Fruit fly (Drosophila melanogaster): Measurements from ENCODE around the gene Pa1.

The Pa1 gene

dm6 chrX:11391364-11391915 is 32.4 kb downstream of the Pa1 start:
- TF ChIP-seq woc (GFP tag; optimal IDR thresholded peaks at IDR 0.05) (no peak), GATAd (GFP tag; optimal IDR thresholded peaks at IDR 0.05) (no peak)

DNA sequence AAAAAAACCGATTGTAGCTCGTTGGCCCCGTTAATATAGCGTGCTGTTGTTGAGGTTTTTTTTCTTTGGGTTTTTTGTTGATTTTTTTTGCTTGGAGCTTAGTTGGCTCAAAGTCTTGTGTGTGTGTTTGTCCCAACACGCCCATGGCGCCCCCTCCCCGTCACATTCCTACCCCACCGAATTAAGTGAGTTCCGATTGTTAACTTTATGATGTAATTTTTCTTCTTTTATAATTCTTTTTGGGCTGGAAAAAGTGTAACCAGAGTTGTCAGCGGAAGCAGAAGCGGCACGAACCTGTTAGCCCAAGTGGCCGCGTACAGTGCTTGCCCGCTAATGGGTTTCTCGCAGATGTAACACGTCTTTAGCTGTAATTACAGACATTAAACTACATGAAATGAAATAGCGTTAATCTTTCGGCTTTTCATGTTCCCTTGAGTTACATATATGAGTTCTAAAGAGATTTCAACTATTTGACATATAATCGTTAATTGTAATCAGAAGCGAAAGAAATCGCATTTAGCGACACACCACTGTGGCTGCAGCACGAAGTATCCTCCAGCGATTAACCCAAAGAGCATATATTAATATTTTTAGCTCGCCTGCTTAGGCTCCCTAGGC is 34.1 kb downstream of the Pa1 start:
- no peak for TF ChIP-seq dmrt93B (GFP tag; optimal IDR thresholded peaks at IDR 0.05)
- peak in 1 of 2 experiments; percentile 10 for TF ChIP-seq foxo (GFP tag; optimal IDR thresholded peaks at IDR 0.05)

dm6 chrX:11404247-11404646 is 45.2 kb downstream of the Pa1 start:
- TF ChIP-seq tai (GFP tag; optimal IDR thresholded peaks at IDR 0.05) (no peak), Rel (GFP tag; optimal IDR thresholded peaks at IDR 0.05) (no peak), Rel (tag; optimal IDR thresholded peaks at IDR 0.05) (no peak), Jra (GFP tag; optimal IDR thresholded peaks at IDR 0.05) (no peak), sage (GFP tag; optimal IDR thresholded peaks at IDR 0.05) (no peak), Dif (GFP tag; optimal IDR thresholded peaks at IDR 0.05; ENCODE audit: partially characterized antibody) (no peak), dmrt93B (GFP tag; optimal IDR thresholded peaks at IDR 0.05) (no peak), CrebA (GFP tag; optimal IDR thresholded peaks at IDR 0.05; ENCODE audit: borderline replicate concordance) (no peak), Hr83 (GFP tag; optimal IDR thresholded peaks at IDR 0.05; ENCODE audit: poor library complexity, severe bottlenecking) (no peak), GATAd (GFP tag; optimal IDR thresholded peaks at IDR 0.05) (no peak), Hr78 (GFP tag; optimal IDR thresholded peaks at IDR 0.05) (no peak), psq (GFP tag; optimal IDR thresholded peaks at IDR 0.05) (no peak), jim (GFP tag; optimal IDR thresholded peaks at IDR 0.05) (no peak), dl (GFP tag; optimal IDR thresholded peaks at IDR 0.05; ENCODE audit: insufficient read depth in 1 of 2, partially characterized antibody in 2 of 2) (no peak), fru (GFP tag; optimal IDR thresholded peaks at IDR 0.05) (no peak), CG9705 (GFP tag; optimal IDR thresholded peaks at IDR 0.05) (no peak)

DNA sequence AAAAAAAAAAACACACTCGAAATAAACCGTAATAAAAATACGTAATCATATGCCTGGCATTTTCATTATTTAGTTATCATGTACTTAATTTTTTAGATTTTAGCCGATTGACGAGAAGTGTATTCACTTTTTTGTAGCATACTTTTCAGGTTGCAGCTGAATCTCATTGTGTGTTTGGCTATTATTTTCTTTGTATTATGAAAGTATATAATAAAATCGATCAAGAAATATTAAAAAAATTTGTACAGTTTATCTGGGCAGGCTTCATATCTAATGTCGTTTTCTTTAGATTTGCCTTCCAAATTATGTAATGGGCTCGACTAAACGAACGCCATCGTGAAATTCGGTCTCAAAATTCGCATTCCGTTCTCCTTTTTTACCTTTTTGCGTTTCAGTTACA is 50.6 kb downstream of the Pa1 start, which contains the start of gene CG15196:
CG15196 (plus strand) TSS at position 301 of the 400 bp plus-strand sequence.
- no peak for TF ChIP-seq br (GFP tag; optimal IDR thresholded peaks at IDR 0.05)
- no peak for TF ChIP-seq Dfd (GFP tag; optimal IDR thresholded peaks at IDR 0.05)
- TF ChIP-seq Hr83 (GFP tag; optimal IDR thresholded peaks at IDR 0.05; ENCODE audit: poor library complexity, severe bottlenecking), result no peak
- TF ChIP-seq tai (GFP tag; optimal IDR thresholded peaks at IDR 0.05), result no peak
- no peak for TF ChIP-seq Jra (GFP tag; optimal IDR thresholded peaks at IDR 0.05)
- no peak for TF ChIP-seq OdsH (GFP tag; optimal IDR thresholded peaks at IDR 0.05)
- no peak for TF ChIP-seq Mio (GFP tag; optimal IDR thresholded peaks at IDR 0.05)
- no peak for TF ChIP-seq HLH106 (tag; optimal IDR thresholded peaks at IDR 0.05)
- TF ChIP-seq Hr78 (GFP tag; optimal IDR thresholded peaks at IDR 0.05), result no peak
- no peak for TF ChIP-seq CrebA (GFP tag; optimal IDR thresholded peaks at IDR 0.05; ENCODE audit: borderline replicate concordance)
- no peak for TF ChIP-seq jim (GFP tag; optimal IDR thresholded peaks at IDR 0.05)
- TF ChIP-seq CG32264 (GFP tag; optimal IDR thresholded peaks at IDR 0.05), result no peak
- TF ChIP-seq lola (GFP tag; optimal IDR thresholded peaks at IDR 0.05), result no peak
- TF ChIP-seq pan (optimal IDR thresholded peaks at IDR 0.05), result no peak
- no peak for TF ChIP-seq GATAd (GFP tag; optimal IDR thresholded peaks at IDR 0.05)
- TF ChIP-seq h (GFP tag; optimal IDR thresholded peaks at IDR 0.05), result no peak
- TF ChIP-seq Dif (GFP tag; optimal IDR thresholded peaks at IDR 0.05; ENCODE audit: partially characterized antibody), result no peak
- TF ChIP-seq dsf (GFP tag; optimal IDR thresholded peaks at IDR 0.05; ENCODE audit: borderline replicate concordance), result no peak

All from whole organism, wandering third instar larva.